Worm (Caenorhabditis elegans): Measurements from ENCODE around the gene VB0395L.1.
"Not testable (repeated sequence)": the region's sequence is repeated elsewhere in the genome, so short reads cannot be mapped to it uniquely, and the experiment has no call there.

VB0395L.1 gene

ce11 chrX:16016796-16017195 is at the start of gene VB0395L.1, which contains the start of gene nhx-1:
VB0395L.1 (minus strand) TSS chrX:16016981.
nhx-1 (plus strand) TSS chrX:16017121.
- TF ChIP-seq hnd-1 (tag; optimal IDR thresholded peaks at IDR 0.05) (no peak), F13C5.2 (tag; optimal IDR thresholded peaks at IDR 0.05) (no peak), tbx-11 (GFP tag; IDR thresholded peaks at IDR 0.05) (no peak), sea-1 (GFP tag; conservative IDR thresholded peaks at IDR 0.05) (no peak), flt-1 (GFP tag; IDR thresholded peaks at IDR 0.05) (no peak), scrt-1 (GFP tag; IDR thresholded peaks at IDR 0.05) (no peak), aly-1 (tag; optimal IDR thresholded peaks at IDR 0.05) (no peak), tra-4 (tag; optimal IDR thresholded peaks at IDR 0.05) (no peak), B0310.2 (tag; optimal IDR thresholded peaks at IDR 0.05) (no peak), hmg-4 (GFP tag; optimal IDR thresholded peaks at IDR 0.05) (no peak), ama-1 (optimal IDR thresholded peaks at IDR 0.05) (no peak)

- TF ChIP-seq aly-1 (tag; optimal IDR thresholded peaks at IDR 0.05); hmg-4 (GFP tag; optimal IDR thresholded peaks at IDR 0.05); pes-1 (GFP tag; IDR thresholded peaks at IDR 0.05): not testable (repeated sequence)
These were observed 45.6 kb upstream of the VB0395L.1 start, which contains the start of gene T27A8.3 for ce11 chrX:16062385-16062784. T27A8.3 (plus strand) TSS chrX:16062685.

- TF ChIP-seq ama-1 (optimal IDR thresholded peaks at IDR 0.05) (no peak), hmg-4 (GFP tag; optimal IDR thresholded peaks at IDR 0.05) (no peak), hnd-1 (tag; optimal IDR thresholded peaks at IDR 0.05) (no peak), tra-4 (tag; optimal IDR thresholded peaks at IDR 0.05) (no peak)
These were observed 42.1 kb upstream of the VB0395L.1 start, which contains the start of gene T27A8.2 for ce11 chrX:16058845-16059244. T27A8.2 (minus strand) TSS chrX:16058945.

ce11 chrX:16056404-16056803 is 39.6 kb upstream of the VB0395L.1 start:
- TF ChIP-seq hmg-4 (GFP tag; optimal IDR thresholded peaks at IDR 0.05) (peak; percentile 50), sea-1 (GFP tag; conservative IDR thresholded peaks at IDR 0.05) (peak; percentile 53; the same call in 1 of the 2 replicates), flt-1 (GFP tag; IDR thresholded peaks at IDR 0.05) (no peak), tra-4 (tag; optimal IDR thresholded peaks at IDR 0.05) (no peak), tbx-11 (GFP tag; IDR thresholded peaks at IDR 0.05) (0 out of 2 replicates have a peak, but pooled peaks have one; percentile 14), F13C5.2 (tag; optimal IDR thresholded peaks at IDR 0.05) (peak; percentile 85), hmbx-1 (tag; optimal IDR thresholded peaks at IDR 0.05) (no peak), pes-1 (GFP tag; IDR thresholded peaks at IDR 0.05) (peak; percentile 47; the same call in 1 of the 2 replicates)

- no peak for TF ChIP-seq ceh-36 (tag; optimal IDR thresholded peaks at IDR 0.05)
- no peak for TF ChIP-seq scrt-1 (GFP tag; IDR thresholded peaks at IDR 0.05)
- no peak for TF ChIP-seq hmbx-1 (tag; optimal IDR thresholded peaks at IDR 0.05)
- TF ChIP-seq tra-4 (tag; optimal IDR thresholded peaks at IDR 0.05): no peak
- TF ChIP-seq flt-1 (GFP tag; IDR thresholded peaks at IDR 0.05): no peak
- TF ChIP-seq B0310.2 (tag; optimal IDR thresholded peaks at IDR 0.05): no peak
- TF ChIP-seq aly-1 (tag; optimal IDR thresholded peaks at IDR 0.05): no peak
- no peak for TF ChIP-seq hnd-1 (tag; optimal IDR thresholded peaks at IDR 0.05)
- no peak for TF ChIP-seq ets-7 (tag; optimal IDR thresholded peaks at IDR 0.05)
- TF ChIP-seq pes-1 (GFP tag; IDR thresholded peaks at IDR 0.05): no peak
- TF ChIP-seq tbx-11 (GFP tag; IDR thresholded peaks at IDR 0.05): no peak
- TF ChIP-seq tbx-37 (GFP tag; conservative IDR thresholded peaks at IDR 0.05): no peak
- no peak for TF ChIP-seq ceh-13 (GFP tag; optimal IDR thresholded peaks at IDR 0.05)
- TF ChIP-seq sea-1 (GFP tag; conservative IDR thresholded peaks at IDR 0.05): no peak
- no peak for TF ChIP-seq ama-1 (optimal IDR thresholded peaks at IDR 0.05)
- no peak for TF ChIP-seq hmg-4 (GFP tag; optimal IDR thresholded peaks at IDR 0.05)
- no peak for TF ChIP-seq F13C5.2 (tag; optimal IDR thresholded peaks at IDR 0.05)
These were observed 38.5 kb upstream of the VB0395L.1 start, which contains the start of gene T27A8.7 for ce11 chrX:16055245-16055644. T27A8.7 (plus strand) TSS chrX:16055545.

ce11 chrX:16049573-16049972 is 32.8 kb upstream of the VB0395L.1 start, which contains the start of gene cpd-2:
cpd-2 (plus strand) TSS chrX:16049873.
- no peak for TF ChIP-seq hmbx-1 (tag; optimal IDR thresholded peaks at IDR 0.05)
- TF ChIP-seq tra-4 (tag; optimal IDR thresholded peaks at IDR 0.05): no peak
- no peak for TF ChIP-seq B0310.2 (tag; optimal IDR thresholded peaks at IDR 0.05)
- no peak for TF ChIP-seq ets-7 (tag; optimal IDR thresholded peaks at IDR 0.05)
- no peak for TF ChIP-seq F13C5.2 (tag; optimal IDR thresholded peaks at IDR 0.05)
- no peak for TF ChIP-seq hnd-1 (tag; optimal IDR thresholded peaks at IDR 0.05)
- TF ChIP-seq ceh-36 (tag; optimal IDR thresholded peaks at IDR 0.05): no peak
- no peak for TF ChIP-seq ama-1 (optimal IDR thresholded peaks at IDR 0.05)
- TF ChIP-seq sea-1 (GFP tag; conservative IDR thresholded peaks at IDR 0.05): no peak

- no peak for TF ChIP-seq sea-1 (GFP tag; conservative IDR thresholded peaks at IDR 0.05)
- no peak for TF ChIP-seq scrt-1 (GFP tag; IDR thresholded peaks at IDR 0.05)
- no peak for TF ChIP-seq ceh-36 (tag; optimal IDR thresholded peaks at IDR 0.05)
- no peak for TF ChIP-seq ceh-13 (GFP tag; optimal IDR thresholded peaks at IDR 0.05)
- no peak for TF ChIP-seq flt-1 (GFP tag; IDR thresholded peaks at IDR 0.05)
- no peak for TF ChIP-seq hnd-1 (tag; optimal IDR thresholded peaks at IDR 0.05)
- no peak for TF ChIP-seq aly-1 (tag; optimal IDR thresholded peaks at IDR 0.05)
- no peak for TF ChIP-seq tbx-11 (GFP tag; IDR thresholded peaks at IDR 0.05)
- TF ChIP-seq tra-4 (tag; optimal IDR thresholded peaks at IDR 0.05): no peak
- TF ChIP-seq hmg-4 (GFP tag; optimal IDR thresholded peaks at IDR 0.05): no peak
- no peak for TF ChIP-seq hmbx-1 (tag; optimal IDR thresholded peaks at IDR 0.05)
These were observed 29.6 kb upstream of the VB0395L.1 start for ce11 chrX:16046379-16046778.

- TF ChIP-seq tbx-37 (GFP tag; conservative IDR thresholded peaks at IDR 0.05) (no peak), hnd-1 (tag; optimal IDR thresholded peaks at IDR 0.05) (no peak), pes-1 (GFP tag; IDR thresholded peaks at IDR 0.05) (no peak), hmg-4 (GFP tag; optimal IDR thresholded peaks at IDR 0.05) (no peak)
These were observed 27.5 kb upstream of the VB0395L.1 start for ce11 chrX:16044325-16044724.
